Fruit fly (Drosophila melanogaster) whole organism, embryonic: ENCODE data around the gene CAH9.

Experiments
- BtbVII ChIP-seq: fragments of 200-800 bp; sonication (Bioruptor generic); optimal IDR thresholded peaks from 3 replicates; lab custom pipeline; 2017; ENCODE audit warnings: missing biosample characterization, mild to moderate bottlenecking, missing genetic modification characterization
- CG11247 ChIP-seq: fragments of 200-800 bp; sonication (Bioruptor generic); IDR thresholded peaks from 2 replicates; pipeline ENCODE4 v1.3.6; 2022; ENCODE audit warnings: missing biosample characterization, missing genetic modification characterization
- CG15269 ChIP-seq: fragments of 200-800 bp; sonication (Bioruptor generic); optimal IDR thresholded peaks from 2 replicates; lab custom pipeline; 2018; ENCODE audit warnings: missing biosample characterization, mild to moderate bottlenecking, missing genetic modification characterization, moderate library complexity
- CG15479 ChIP-seq: fragments of 200-800 bp; sonication (Bioruptor generic); optimal IDR thresholded peaks from 3 replicates; lab custom pipeline; 2019; ENCODE audit warnings: missing biosample characterization, mild to moderate bottlenecking, missing genetic modification characterization, moderate library complexity
- CG15601 ChIP-seq: fragments of 200-800 bp; sonication (Bioruptor generic); optimal IDR thresholded peaks from 3 replicates; lab custom pipeline; 2019; ENCODE audit warnings: missing biosample characterization, mild to moderate bottlenecking, missing genetic modification characterization, moderate library complexity
- CG16815 ChIP-seq: fragments of 200-800 bp; sonication (Bioruptor generic); optimal IDR thresholded peaks from 3 replicates; lab custom pipeline; 2017; ENCODE audit warnings: missing biosample characterization, mild to moderate bottlenecking, missing genetic modification characterization
- CG1832 ChIP-seq: fragments of 200-800 bp; sonication (Bioruptor generic); optimal IDR thresholded peaks from 2 replicates; lab custom pipeline; 2017; ENCODE audit warnings: missing biosample characterization, mild to moderate bottlenecking, missing genetic modification characterization, inconsistent platforms
- CG3407 ChIP-seq: fragments of 200-800 bp; sonication (Bioruptor generic); optimal IDR thresholded peaks from 2 replicates; lab custom pipeline; 2018; ENCODE audit warnings: missing biosample characterization, mild to moderate bottlenecking, missing genetic modification characterization
- CG34376 ChIP-seq: fragments of 200-800 bp; sonication (Bioruptor generic); optimal IDR thresholded peaks from 2 replicates; lab custom pipeline; 2018; ENCODE audit warnings: missing biosample characterization, mild to moderate bottlenecking, missing genetic modification characterization
- CG6175 ChIP-seq: fragments of 200-800 bp; sonication (Bioruptor generic); IDR thresholded peaks from 3 replicates; pipeline ENCODE4 v1.3.6; 2022; ENCODE audit warnings: missing biosample characterization, missing genetic modification characterization
- CG7928 ChIP-seq: fragments of 200-800 bp; sonication (Bioruptor generic); optimal IDR thresholded peaks from 2 replicates; lab custom pipeline; 2017; ENCODE audit warnings: missing biosample characterization, mild to moderate bottlenecking, missing genetic modification characterization
- CG7987 ChIP-seq: fragments of 200-800 bp; sonication (Bioruptor generic); optimal IDR thresholded peaks from 2 replicates; lab custom pipeline; 2018; ENCODE audit warnings: missing biosample characterization, mild to moderate bottlenecking, missing genetic modification characterization, moderate library complexity
- Dbx ChIP-seq: fragments of 200-800 bp; sonication (Bioruptor generic); IDR thresholded peaks from 3 replicates; pipeline ENCODE4 v1.3.6; 2022; ENCODE audit warnings: missing biosample characterization, missing genetic modification characterization
- Dip3 ChIP-seq: fragments of 200-800 bp; sonication (Bioruptor generic); optimal IDR thresholded peaks from 3 replicates; lab custom pipeline; 2016; ENCODE audit warnings: missing biosample characterization, missing genetic modification characterization
- Elba2 ChIP-seq: fragments of 200-800 bp; sonication (Bioruptor generic); optimal IDR thresholded peaks from 3 replicates; lab custom pipeline; 2016; ENCODE audit warnings: missing biosample characterization, missing genetic modification characterization
- HLH54F ChIP-seq: fragments of 200-800 bp; sonication (Bioruptor generic); optimal IDR thresholded peaks from 3 replicates; lab custom pipeline; 2016; ENCODE audit warnings: missing biosample characterization, missing genetic modification characterization
- Hand ChIP-seq: fragments of 200-800 bp; sonication (Bioruptor generic); optimal IDR thresholded peaks from 2 replicates; lab custom pipeline; 2017; ENCODE audit warnings: mild to moderate bottlenecking, missing biosample characterization, missing genetic modification reagents, missing genetic modification characterization
- MBD-R2 ChIP-seq: fragments of 200-800 bp; sonication (Bioruptor generic); IDR thresholded peaks from 2 replicates; pipeline ENCODE4 v1.3.6; 2022; ENCODE audit warnings: missing biosample characterization, missing genetic modification characterization
- Med ChIP-seq: fragments of 200-800 bp; sonication (Bioruptor generic); peaks from one replicate; lab custom pipeline; 2016; ENCODE audit warnings: missing biosample characterization, missing genetic modification characterization, mild to moderate bottlenecking, inconsistent platforms, moderate library complexity
- Myb ChIP-seq: fragments of 200-800 bp; sonication (Bioruptor generic); optimal IDR thresholded peaks from 2 replicates; lab custom pipeline; 2016; ENCODE audit warnings: missing biosample characterization, missing genetic modification characterization
- Nf-YA ChIP-seq: fragments of 200-800 bp; sonication (Bioruptor generic); IDR thresholded peaks from 2 replicates; pipeline ENCODE4 v1.3.6; 2022; ENCODE audit warnings: missing biosample characterization, missing genetic modification characterization
- PHDP ChIP-seq: fragments of 200-800 bp; sonication (Bioruptor generic); optimal IDR thresholded peaks from 3 replicates; lab custom pipeline; 2018; ENCODE audit warnings: missing biosample characterization, mild to moderate bottlenecking, missing genetic modification characterization, moderate library complexity
- Trl ChIP-seq, 3 experiments: fragments of >200 bp in 2 of 3; fragments of 200-800 bp in 1 of 3; sonication (Bioruptor generic) in 1 of 3; optimal IDR thresholded peaks; 2 replicates in 1 of 3; 3 replicates in 2 of 3; lab custom pipeline; 2016 to 2017; ENCODE audit warnings: missing biosample characterization in 1 of 3, missing genetic modification characterization in 1 of 3
- abd-A ChIP-seq: fragments of 200-800 bp; sonication (Bioruptor generic); optimal IDR thresholded peaks from 3 replicates; lab custom pipeline; 2019; ENCODE audit warnings: missing biosample characterization, mild to moderate bottlenecking, missing genetic modification characterization, moderate library complexity
- ash1 ChIP-seq: fragments of 200-800 bp; sonication (Bioruptor generic); optimal IDR thresholded peaks from 2 replicates; lab custom pipeline; 2018; ENCODE audit warnings: missing biosample characterization, mild to moderate bottlenecking, missing genetic modification characterization
- bab2 ChIP-seq: fragments of 200-800 bp; sonication (Bioruptor generic); optimal IDR thresholded peaks from 2 replicates; lab custom pipeline; 2016; ENCODE audit warnings: missing biosample characterization, missing genetic modification characterization
- cad ChIP-seq: fragments of >200 bp; optimal IDR thresholded peaks from 2 replicates; lab custom pipeline; 2017; ENCODE audit warnings: missing biosample characterization, missing genetic modification characterization
- cg ChIP-seq: fragments of 200-800 bp; sonication (Bioruptor generic); optimal IDR thresholded peaks from 3 replicates; lab custom pipeline; 2019; ENCODE audit warnings: missing biosample characterization, mild to moderate bottlenecking, missing genetic modification characterization, moderate library complexity
- crp ChIP-seq, 2 experiments: fragments of 200-800 bp; sonication (Bioruptor generic); optimal IDR thresholded peaks; 2 replicates in 1 of 2; 3 replicates in 1 of 2; lab custom pipeline; 2017; ENCODE audit warnings: missing biosample characterization in 2 of 2, missing genetic modification characterization in 2 of 2, mild to moderate bottlenecking in 1 of 2, moderate library complexity in 1 of 2
- dmrt99B ChIP-seq: fragments of 200-800 bp; sonication (Bioruptor generic); optimal IDR thresholded peaks from 2 replicates; lab custom pipeline; 2018; ENCODE audit warnings: missing biosample characterization, mild to moderate bottlenecking, missing genetic modification characterization, moderate library complexity
- eve ChIP-seq, 2 experiments: fragments of >200 bp; optimal IDR thresholded peaks; 2 replicates each; lab custom pipeline; 2017; ENCODE audit warnings: missing biosample characterization in 2 of 2, missing genetic modification characterization in 2 of 2
- ewg ChIP-seq: fragments of 200-800 bp; sonication (Bioruptor generic); optimal IDR thresholded peaks from 3 replicates; lab custom pipeline; 2017; ENCODE audit warnings: mild to moderate bottlenecking, missing biosample characterization, missing genetic modification reagents, missing genetic modification characterization
- exex ChIP-seq: fragments of 200-800 bp; sonication (Bioruptor generic); optimal IDR thresholded peaks from 4 replicates; lab custom pipeline; 2018; ENCODE audit warnings: missing biosample characterization, mild to moderate bottlenecking, missing genetic modification characterization, moderate library complexity
- ftz-f1 ChIP-seq: fragments of 200-800 bp; sonication (Bioruptor generic); optimal IDR thresholded peaks from 2 replicates; lab custom pipeline; 2016; ENCODE audit warnings: missing biosample characterization, missing genetic modification characterization
- grn ChIP-seq: fragments of 200-800 bp; sonication (Bioruptor generic); optimal IDR thresholded peaks from 3 replicates; lab custom pipeline; 2017; ENCODE audit warnings: missing biosample characterization, missing genetic modification characterization
- insv ChIP-seq, 2 experiments: fragments of 200-800 bp; sonication (Bioruptor generic); optimal IDR thresholded peaks; 3 replicates each; lab custom pipeline; 2016 to 2018; ENCODE audit warnings: missing biosample characterization in 2 of 2, missing genetic modification characterization in 2 of 2
- mirr ChIP-seq: fragments of 200-800 bp; sonication (Bioruptor generic); optimal IDR thresholded peaks from 3 replicates; lab custom pipeline; 2018; ENCODE audit warnings: missing biosample characterization, mild to moderate bottlenecking, missing genetic modification characterization
- nom ChIP-seq: fragments of 200-800 bp; sonication (Bioruptor generic); optimal IDR thresholded peaks from 2 replicates; lab custom pipeline; 2017; ENCODE audit warnings: missing biosample characterization, missing genetic modification characterization, mild to moderate bottlenecking, moderate library complexity, missing genetic modification reagents
- odd ChIP-seq: fragments of 200-800 bp; sonication (Bioruptor generic); optimal IDR thresholded peaks from 2 replicates; lab custom pipeline; 2017; ENCODE audit warnings: missing biosample characterization, mild to moderate bottlenecking, missing genetic modification characterization
- phol ChIP-seq: fragments of 200-800 bp; sonication (Bioruptor generic); optimal IDR thresholded peaks from 3 replicates; lab custom pipeline; 2018; ENCODE audit warnings: missing biosample characterization, mild to moderate bottlenecking, missing genetic modification characterization, moderate library complexity
- sc ChIP-seq, 3 experiments: fragments of >200 bp in 2 of 3; fragments of 200-800 bp in 1 of 3; sonication (Bioruptor generic) in 1 of 3; optimal IDR thresholded peaks; 2 replicates in 2 of 3; 3 replicates in 1 of 3; lab custom pipeline; 2017; ENCODE audit warnings: mild to moderate bottlenecking in 1 of 3, missing biosample characterization in 1 of 3, missing genetic modification characterization in 1 of 3, missing genetic modification reagents in 1 of 3
- scrt ChIP-seq: fragments of 200-800 bp; sonication (Bioruptor generic); optimal IDR thresholded peaks from 2 replicates; lab custom pipeline; 2018; ENCODE audit warnings: missing biosample characterization, mild to moderate bottlenecking, missing genetic modification characterization, moderate library complexity
- sd ChIP-seq: fragments of 200-800 bp; sonication (Bioruptor generic); optimal IDR thresholded peaks from 3 replicates; lab custom pipeline; 2018; ENCODE audit warnings: missing biosample characterization, mild to moderate bottlenecking, missing genetic modification characterization, moderate library complexity
- seq ChIP-seq: fragments of 200-800 bp; sonication (Bioruptor generic); IDR thresholded peaks from 2 replicates; pipeline ENCODE4 v1.3.6; 2022; ENCODE audit warnings: missing biosample characterization, missing genetic modification characterization
- z ChIP-seq: fragments of 200-800 bp; sonication (Bioruptor generic); IDR thresholded peaks from 3 replicates; pipeline ENCODE4 v1.3.6; 2022; ENCODE audit warnings: missing biosample characterization, missing genetic modification characterization

CAH9 gene

DNA sequence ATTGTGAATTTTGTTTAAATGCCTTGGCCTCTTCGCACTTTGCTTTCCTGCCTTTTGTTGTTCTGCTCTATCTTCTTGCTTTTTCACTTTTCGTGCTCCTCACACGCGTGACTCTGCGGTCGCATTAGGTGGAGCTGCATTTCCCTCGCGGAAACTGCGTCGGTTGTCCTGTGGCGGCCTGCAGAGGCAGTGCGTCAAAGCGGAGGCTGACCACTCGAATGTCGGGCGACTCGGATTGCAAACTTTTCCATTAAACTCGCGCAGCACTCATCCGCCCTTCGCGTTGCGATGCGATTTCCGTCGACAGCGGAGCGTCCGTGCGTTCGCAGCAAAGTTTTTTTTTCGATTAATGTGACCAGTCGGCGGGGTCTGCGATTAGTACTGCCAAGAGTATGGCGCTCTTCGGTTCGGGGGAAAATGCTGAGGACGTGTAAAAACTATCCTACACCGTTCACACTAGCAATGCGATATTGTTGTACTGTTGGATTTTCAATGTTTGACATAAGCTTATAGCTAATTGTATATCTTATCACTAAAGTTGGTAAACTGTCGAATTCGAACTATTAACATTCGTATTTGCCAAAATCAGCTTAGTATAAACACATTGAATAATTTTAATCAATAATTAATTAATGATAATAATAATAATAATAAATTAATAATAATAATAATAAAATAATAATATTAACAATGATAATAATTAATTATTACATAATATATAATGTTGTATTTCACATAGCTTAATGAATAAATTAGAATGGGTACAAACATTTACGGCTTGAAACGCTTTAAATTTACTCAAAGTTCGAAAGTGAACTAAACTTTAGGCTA lies 44.9 kb upstream of the CAH9 start, which contains the start of gene CG6051 (continued):
- TF ChIP-seq ewg (no peak), CG16815 (GFP tag; lab: Kevin White, UChicago) (peak; percentile 41), MBD-R2 (GFP tag; lab: Robert Waterston, UW) (no peak), Hand (GFP tag; lab: Kevin White, UChicago) (peak; percentile 59), Nf-YA (GFP tag; lab: Robert Waterston, UW) (no peak), HLH54F (peak; percentile 61), nom (GFP tag; lab: Kevin White, UChicago) (peak; percentile 74), Dbx (GFP tag; lab: Robert Waterston, UW) (no peak), CG6175 (GFP tag; lab: Robert Waterston, UW) (no peak), CG3407 (GFP tag; lab: Kevin White, UChicago) (no peak), seq (GFP tag; lab: Robert Waterston, UW) (no peak), CG7928 (peak; percentile 35), Myb (peak; percentile 19), ash1 (GFP tag; lab: Kevin White, UChicago) (no peak)

DNA sequence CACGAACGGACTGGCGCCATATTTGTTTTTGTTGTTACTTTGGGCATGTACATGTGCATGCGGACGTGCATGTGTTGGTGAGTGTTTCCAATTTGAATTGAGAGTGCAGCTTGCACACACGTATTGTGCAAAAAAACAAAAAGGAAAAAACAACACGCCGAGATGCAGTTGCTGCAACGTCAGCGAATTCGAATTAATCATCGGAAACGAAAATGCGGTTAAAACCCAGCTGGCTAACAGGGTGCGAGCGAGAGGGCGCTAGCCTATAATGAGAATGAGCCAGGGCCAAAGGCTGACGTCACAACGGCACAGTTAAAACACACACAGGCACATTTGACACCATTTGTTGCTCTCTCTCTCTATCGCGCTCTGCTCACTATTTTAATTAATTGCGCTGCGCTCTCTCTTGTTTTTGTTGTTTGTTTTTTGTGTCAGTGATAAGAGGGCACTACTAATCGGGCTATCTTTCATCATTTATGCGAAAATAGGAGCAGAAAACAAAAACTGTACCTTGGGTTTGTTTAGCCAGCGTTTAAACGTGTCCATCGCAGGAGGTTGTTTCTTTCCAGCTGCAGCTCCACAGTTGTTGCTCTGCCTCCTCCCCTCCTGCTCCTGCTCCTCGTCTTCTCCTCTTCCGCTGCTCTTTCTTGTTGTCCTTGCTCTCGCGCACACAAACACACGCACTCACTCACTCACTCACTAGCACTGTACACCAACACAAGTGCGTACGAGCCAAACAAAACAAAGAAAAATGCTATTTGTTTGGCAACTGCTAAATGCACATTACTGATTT lies 44.1 kb upstream of the CAH9 start:
- TF ChIP-seq sc (optimal IDR thresholded peaks at IDR 0.05; lab: Kevin White, UChicago) = no peak
- no peak for TF ChIP-seq sc (GFP tag; optimal IDR thresholded peaks at IDR 0.05; lab: Kevin White, UChicago)
- peak; percentile 18 for TF ChIP-seq sd (tag; lab: Kevin White, UChicago)
- TF ChIP-seq CG34376 (GFP tag; lab: Kevin White, UChicago) = no peak
- TF ChIP-seq CG1832 (GFP tag; lab: Kevin White, UChicago) = peak; percentile 53
- peak in 1 of 2 experiments; percentile 6 for TF ChIP-seq crp (GFP tag; optimal IDR thresholded peaks at IDR 0.05; lab: Kevin White, UChicago)
- TF ChIP-seq eve (GFP tag; optimal IDR thresholded peaks at IDR 0.05; lab: Kevin White, UChicago) = no peak
- no peak for TF ChIP-seq CG15601 (tag; lab: Kevin White, UChicago)
- no peak for TF ChIP-seq bab2 (GFP tag; lab: Kevin White, UChicago)
- peak; percentile 68 for TF ChIP-seq cg (GFP tag; lab: Kevin White, UChicago)
- TF ChIP-seq phol (tag; lab: Kevin White, UChicago) = peak; percentile 58
- TF ChIP-seq Med (GFP tag; lab: Kevin White, UChicago) = peak; percentile 61
- TF ChIP-seq scrt (GFP tag; lab: Kevin White, UChicago) = peak; percentile 41
- TF ChIP-seq CG15479 (GFP tag; lab: Kevin White, UChicago) = peak; percentile 68
- peak; percentile 1 for TF ChIP-seq PHDP (tag; lab: Kevin White, UChicago)
- peak; percentile 17 for TF ChIP-seq grn (GFP tag; lab: Kevin White, UChicago)
- TF ChIP-seq mirr (GFP tag; lab: Kevin White, UChicago) = peak; percentile 65
- TF ChIP-seq Trl (optimal IDR thresholded peaks at IDR 0.05; lab: Kevin White, UChicago) = peak; percentile 73 to 93
- TF ChIP-seq Trl (GFP tag; optimal IDR thresholded peaks at IDR 0.05; lab: Kevin White, UChicago) = no peak
- peak; percentile 71 for TF ChIP-seq exex (tag; lab: Kevin White, UChicago)
- no peak for TF ChIP-seq CG7987 (GFP tag; lab: Kevin White, UChicago)
- no peak for TF ChIP-seq Dip3 (GFP tag; lab: Kevin White, UChicago)
- peak; percentile 63 for TF ChIP-seq abd-A
- TF ChIP-seq CG11247 (GFP tag; lab: Robert Waterston, UW) = no peak
- peak; percentile 20 for TF ChIP-seq CG15269
- TF ChIP-seq Elba2 (GFP tag; lab: Kevin White, UChicago) = peak; percentile 65
- TF ChIP-seq BtbVII (GFP tag; lab: Kevin White, UChicago) = peak; percentile 4
- TF ChIP-seq odd (GFP tag; lab: Kevin White, UChicago) = no peak
- TF ChIP-seq ftz-f1 (GFP tag; lab: Kevin White, UChicago) = peak; percentile 68
- peak in 1 of 2 experiments; percentile 72 for TF ChIP-seq insv (GFP tag; optimal IDR thresholded peaks at IDR 0.05; lab: Kevin White, UChicago)
- TF ChIP-seq z = no peak
- TF ChIP-seq cad (GFP tag; lab: Kevin White, UChicago) = no peak
- TF ChIP-seq dmrt99B (tag; lab: Kevin White, UChicago) = no peak
